Fruit fly (Drosophila melanogaster) whole organism, embryonic: ENCODE measurements around the gene T48.

Experiments
- CG11093 ChIP-seq: fragments of 200-800 bp; sonication (Bioruptor generic); IDR thresholded peaks from 3 replicates; pipeline ENCODE4 v1.3.6; 2022; ENCODE audit warnings: missing biosample characterization, missing genetic modification characterization
- CG13894 ChIP-seq: fragments of 200-800 bp; sonication (Bioruptor generic); optimal IDR thresholded peaks from 3 replicates; lab custom pipeline; 2018; ENCODE audit warnings: missing biosample characterization, mild to moderate bottlenecking, missing genetic modification characterization, moderate library complexity
- CG1603 ChIP-seq: fragments of 200-800 bp; sonication (Bioruptor generic); optimal IDR thresholded peaks from 2 replicates; lab custom pipeline; 2019; ENCODE audit warnings: missing biosample characterization, mild to moderate bottlenecking, missing genetic modification characterization, moderate library complexity
- CG17385 ChIP-seq: fragments of 200-800 bp; sonication (Bioruptor generic); optimal IDR thresholded peaks from 3 replicates; lab custom pipeline; 2018; ENCODE audit warnings: missing biosample characterization, mild to moderate bottlenecking, missing genetic modification characterization
- CG17802 ChIP-seq: fragments of 200-800 bp; sonication (Bioruptor generic); optimal IDR thresholded peaks from 2 replicates; lab custom pipeline; 2018; ENCODE audit warnings: missing biosample characterization, mild to moderate bottlenecking, missing genetic modification characterization, moderate library complexity
- CG1792 ChIP-seq: fragments of 200-800 bp; sonication (Bioruptor generic); optimal IDR thresholded peaks from 2 replicates; lab custom pipeline; 2016; ENCODE audit warnings: missing biosample characterization, missing genetic modification characterization
- CG18764 ChIP-seq: fragments of 200-800 bp; sonication (Bioruptor generic); optimal IDR thresholded peaks from 3 replicates; lab custom pipeline; 2016; ENCODE audit warnings: missing biosample characterization, missing genetic modification characterization
- CG2120 ChIP-seq: fragments of 200-800 bp; sonication (Bioruptor generic); optimal IDR thresholded peaks from 3 replicates; lab custom pipeline; 2016; ENCODE audit warnings: missing biosample characterization, missing genetic modification characterization
- CG2678 ChIP-seq: fragments of 200-800 bp; sonication (Bioruptor generic); optimal IDR thresholded peaks from 3 replicates; lab custom pipeline; 2019; ENCODE audit warnings: missing biosample characterization, mild to moderate bottlenecking, missing genetic modification characterization, moderate library complexity
- CG2875 ChIP-seq: fragments of 200-800 bp; sonication (Bioruptor generic); optimal IDR thresholded peaks from 2 replicates; lab custom pipeline; 2017; ENCODE audit warnings: missing biosample characterization, mild to moderate bottlenecking, missing genetic modification characterization, missing genetic modification reagents
- CG30403 ChIP-seq: fragments of 200-800 bp; sonication (Bioruptor generic); optimal IDR thresholded peaks from 3 replicates; lab custom pipeline; 2016; ENCODE audit warnings: missing biosample characterization, missing genetic modification characterization
- CG3995 ChIP-seq: fragments of 200-800 bp; sonication (Bioruptor generic); optimal IDR thresholded peaks from 3 replicates; lab custom pipeline; 2016; ENCODE audit warnings: missing biosample characterization, missing genetic modification characterization
- CG4820 ChIP-seq: fragments of 200-800 bp; sonication (Bioruptor generic); optimal IDR thresholded peaks from 3 replicates; lab custom pipeline; 2016; ENCODE audit warnings: missing biosample characterization, missing genetic modification characterization
- CG6813 ChIP-seq: fragments of 200-800 bp; sonication (Bioruptor generic); optimal IDR thresholded peaks from 2 replicates; lab custom pipeline; 2017; ENCODE audit warnings: missing biosample characterization, missing genetic modification characterization, mild to moderate bottlenecking, moderate library complexity, missing genetic modification reagents
- CG7556 ChIP-seq: fragments of 200-800 bp; sonication (Bioruptor generic); optimal IDR thresholded peaks from 2 replicates; lab custom pipeline; 2017; ENCODE audit warnings: missing biosample characterization, mild to moderate bottlenecking, missing genetic modification characterization
- CG7987 ChIP-seq: fragments of 200-800 bp; sonication (Bioruptor generic); optimal IDR thresholded peaks from 2 replicates; lab custom pipeline; 2018; ENCODE audit warnings: missing biosample characterization, mild to moderate bottlenecking, missing genetic modification characterization, moderate library complexity
- CG8290 ChIP-seq, 3 experiments: fragments of 200-800 bp; sonication (Bioruptor generic); optimal IDR thresholded peaks; 2 replicates each; lab custom pipeline; 2016 to 2019; ENCODE audit warnings: missing biosample characterization in 3 of 3, missing genetic modification characterization in 3 of 3, mild to moderate bottlenecking in 2 of 3, moderate library complexity in 1 of 3
- CHES-1-like ChIP-seq: fragments of 200-800 bp; sonication (Bioruptor generic); optimal IDR thresholded peaks from 2 replicates; lab custom pipeline; 2016; ENCODE audit warnings: missing biosample characterization, missing genetic modification characterization
- Chrac-16 ChIP-seq: fragments of 200-800 bp; sonication (Bioruptor generic); optimal IDR thresholded peaks from 3 replicates; lab custom pipeline; 2016; ENCODE audit warnings: missing biosample characterization, missing genetic modification characterization
- Ets65A ChIP-seq: fragments of 200-800 bp; sonication (Bioruptor generic); peaks from one replicate; lab custom pipeline; 2016; ENCODE audit warnings: missing biosample characterization, missing genetic modification characterization
- HmgD ChIP-seq: fragments of 200-800 bp; sonication (Bioruptor generic); optimal IDR thresholded peaks from 3 replicates; lab custom pipeline; 2016; ENCODE audit warnings: missing biosample characterization, missing genetic modification characterization
- Hsf ChIP-seq: fragments of 200-800 bp; sonication (Bioruptor generic); optimal IDR thresholded peaks from 3 replicates; lab custom pipeline; 2016; ENCODE audit warnings: missing biosample characterization, missing genetic modification characterization
- Kr ChIP-seq: fragments of 200-800 bp; sonication (Bioruptor generic); optimal IDR thresholded peaks from 2 replicates; lab custom pipeline; 2017; ENCODE audit warnings: missing biosample characterization, mild to moderate bottlenecking, missing genetic modification characterization
- Med ChIP-seq: fragments of 200-800 bp; sonication (Bioruptor generic); peaks from one replicate; lab custom pipeline; 2016; ENCODE audit warnings: missing biosample characterization, missing genetic modification characterization, mild to moderate bottlenecking, inconsistent platforms, moderate library complexity
- Oli ChIP-seq: fragments of 200-800 bp; sonication (Bioruptor generic); optimal IDR thresholded peaks from 2 replicates; lab custom pipeline; 2018; ENCODE audit warnings: missing biosample characterization, mild to moderate bottlenecking, missing genetic modification characterization, moderate library complexity
- Pdp1 ChIP-seq, 2 experiments: fragments of 200-800 bp; sonication (Bioruptor generic); optimal IDR thresholded peaks; 3 replicates each; lab custom pipeline; 2016; ENCODE audit warnings: missing biosample characterization in 2 of 2, missing genetic modification characterization in 2 of 2, mild to moderate bottlenecking in 1 of 2, moderate library complexity in 1 of 2
- Sin3A ChIP-seq: fragments of >200 bp; optimal IDR thresholded peaks from 2 replicates; lab custom pipeline; 2018
- Sry-δ ChIP-seq: fragments of 200-800 bp; sonication (Bioruptor generic); optimal IDR thresholded peaks from 2 replicates; lab custom pipeline; 2016; ENCODE audit warnings: missing biosample characterization, missing genetic modification characterization
- Stat92E ChIP-seq, 3 experiments: fragments of >200 bp in 2 of 3; fragments of 200-800 bp in 1 of 3; sonication (Bioruptor generic) in 1 of 3; optimal IDR thresholded peaks; 2 replicates each; lab custom pipeline; 2017 to 2019; ENCODE audit warnings: missing biosample characterization in 3 of 3, missing genetic modification characterization in 3 of 3, mild to moderate bottlenecking in 1 of 3, moderate library complexity in 1 of 3
- chn ChIP-seq: fragments of 200-800 bp; sonication (Bioruptor generic); optimal IDR thresholded peaks from 2 replicates; lab custom pipeline; 2016; ENCODE audit warnings: missing biosample characterization, missing genetic modification characterization
- crp ChIP-seq, 2 experiments: fragments of 200-800 bp; sonication (Bioruptor generic); optimal IDR thresholded peaks; 2 replicates in 1 of 2; 3 replicates in 1 of 2; lab custom pipeline; 2017; ENCODE audit warnings: missing biosample characterization in 2 of 2, missing genetic modification characterization in 2 of 2, mild to moderate bottlenecking in 1 of 2, moderate library complexity in 1 of 2
- grau ChIP-seq: fragments of 200-800 bp; optimal IDR thresholded peaks from 3 replicates; lab custom pipeline; 2019; ENCODE audit warnings: missing biosample characterization, mild to moderate bottlenecking, missing genetic modification characterization, moderate library complexity
- grn ChIP-seq: fragments of 200-800 bp; sonication (Bioruptor generic); optimal IDR thresholded peaks from 3 replicates; lab custom pipeline; 2017; ENCODE audit warnings: missing biosample characterization, missing genetic modification characterization
- gro ChIP-seq: fragments of 200-800 bp; sonication (Bioruptor generic); optimal IDR thresholded peaks from 2 replicates; lab custom pipeline; 2016; ENCODE audit warnings: missing biosample characterization, missing genetic modification characterization
- gt ChIP-seq: fragments of 200-800 bp; sonication (Bioruptor generic); IDR thresholded peaks from 2 replicates; pipeline ENCODE4 v1.3.6; 2022; ENCODE audit warnings: missing biosample characterization, missing genetic modification characterization
- h ChIP-seq: fragments of >200 bp; optimal IDR thresholded peaks from 2 replicates; lab custom pipeline; 2017
- ind ChIP-seq: fragments of 200-800 bp; sonication (Bioruptor generic); optimal IDR thresholded peaks from 3 replicates; lab custom pipeline; 2016; ENCODE audit warnings: missing biosample characterization, missing genetic modification characterization
- lab ChIP-seq: fragments of 200-800 bp; sonication (Bioruptor generic); optimal IDR thresholded peaks from 3 replicates; lab custom pipeline; 2017; ENCODE audit warnings: missing biosample characterization, missing genetic modification characterization, mild to moderate bottlenecking, moderate library complexity, missing genetic modification reagents
- luna ChIP-seq: fragments of 200-800 bp; sonication (Bioruptor generic); optimal IDR thresholded peaks from 2 replicates; lab custom pipeline; 2016; ENCODE audit warnings: missing biosample characterization, missing genetic modification characterization
- maf-S ChIP-seq: fragments of 200-800 bp; sonication (Bioruptor generic); optimal IDR thresholded peaks from 2 replicates; lab custom pipeline; 2016; ENCODE audit warnings: missing biosample characterization, missing genetic modification characterization
- mld ChIP-seq: fragments of 200-800 bp; sonication (Bioruptor generic); IDR thresholded peaks from 3 replicates; pipeline ENCODE4 v1.3.6; 2022; ENCODE audit warnings: missing biosample characterization, missing genetic modification characterization; ENCODE audit not compliant: partially characterized antibody
- nom ChIP-seq: fragments of 200-800 bp; sonication (Bioruptor generic); optimal IDR thresholded peaks from 2 replicates; lab custom pipeline; 2017; ENCODE audit warnings: missing biosample characterization, missing genetic modification characterization, mild to moderate bottlenecking, moderate library complexity, missing genetic modification reagents
- pita ChIP-seq: fragments of 200-800 bp; sonication (Bioruptor generic); optimal IDR thresholded peaks from 2 replicates; lab custom pipeline; 2017; ENCODE audit warnings: missing biosample characterization, mild to moderate bottlenecking, missing genetic modification characterization
- row ChIP-seq: fragments of 200-800 bp; sonication (Bioruptor generic); IDR thresholded peaks from 3 replicates; pipeline ENCODE4 v1.3.6; 2022; ENCODE audit warnings: missing biosample characterization, missing genetic modification characterization
- slbo ChIP-seq: fragments of 200-800 bp; sonication (Bioruptor generic); IDR thresholded peaks from 2 replicates; pipeline ENCODE4 v1.3.6; 2022; ENCODE audit warnings: missing biosample characterization, missing genetic modification characterization
- sqz ChIP-seq: fragments of 200-800 bp; sonication (Bioruptor generic); optimal IDR thresholded peaks from 3 replicates; lab custom pipeline; 2018; ENCODE audit warnings: missing biosample characterization, mild to moderate bottlenecking, missing genetic modification characterization
- sr ChIP-seq: fragments of 200-800 bp; sonication (Bioruptor generic); IDR thresholded peaks from 3 replicates; pipeline ENCODE4 v1.3.6; 2022; ENCODE audit warnings: missing biosample characterization, missing genetic modification characterization
- tap ChIP-seq: fragments of 200-800 bp; optimal IDR thresholded peaks from 3 replicates; lab custom pipeline; 2019; ENCODE audit warnings: missing biosample characterization, mild to moderate bottlenecking, missing genetic modification characterization, moderate library complexity
- trh ChIP-seq: fragments of 200-800 bp; sonication (Bioruptor generic); optimal IDR thresholded peaks from 2 replicates; lab custom pipeline; 2016; ENCODE audit warnings: missing biosample characterization, missing genetic modification characterization
- zfh2 ChIP-seq: fragments of 200-800 bp; sonication (Bioruptor generic); optimal IDR thresholded peaks from 2 replicates; lab custom pipeline; 2016; ENCODE audit warnings: missing biosample characterization, missing genetic modification characterization

The T48 gene

DNA sequence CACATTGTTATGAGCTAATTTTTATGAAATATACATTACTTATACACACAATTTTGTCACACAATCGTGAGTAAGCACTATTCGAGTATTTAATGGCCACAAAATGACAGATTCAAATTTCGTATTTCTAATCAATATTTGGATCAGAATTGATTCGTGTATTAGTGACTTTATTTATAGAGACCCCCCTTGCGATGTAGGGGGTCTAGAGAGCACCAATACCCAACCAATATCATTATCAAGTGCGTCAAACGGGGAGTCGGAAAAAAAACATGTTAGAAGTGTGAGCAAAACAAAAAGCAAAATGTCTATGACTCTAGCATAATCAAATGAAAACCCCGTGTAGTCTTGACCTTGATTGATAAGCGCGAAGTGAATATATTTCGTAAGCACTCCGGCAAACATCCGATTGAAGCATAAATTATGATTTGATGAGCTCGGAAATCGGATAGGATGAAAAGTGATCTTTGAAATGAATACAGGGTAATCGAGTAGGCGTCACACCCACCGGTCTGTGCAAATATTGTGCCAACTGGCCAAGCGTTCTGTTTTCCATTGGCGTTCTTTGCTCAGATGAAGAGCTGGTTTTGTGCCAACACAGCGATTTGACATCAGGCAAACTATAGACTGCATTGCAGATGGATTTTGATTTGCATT, 70.8 kb downstream of the T48 start (continued):
- peak; percentile 10 for TF ChIP-seq CG13894 (tag; lab: Kevin White, UChicago)
- peak; percentile 6 for TF ChIP-seq Chrac-16 (GFP tag; lab: Kevin White, UChicago)
- TF ChIP-seq CG1792 (GFP tag; lab: Kevin White, UChicago): peak; percentile 2
- no peak for TF ChIP-seq Oli (tag; lab: Kevin White, UChicago)
- TF ChIP-seq CG17802 (tag; lab: Kevin White, UChicago): no peak
- TF ChIP-seq grn (GFP tag; lab: Kevin White, UChicago): peak; percentile 30
- no peak for TF ChIP-seq Kr (GFP tag; lab: Kevin White, UChicago)
- TF ChIP-seq CG11093 (GFP tag; lab: Robert Waterston, UW): no peak
- peak; percentile 47 for TF ChIP-seq ind (GFP tag; lab: Kevin White, UChicago)
- TF ChIP-seq trh (GFP tag; lab: Kevin White, UChicago): no peak
- no peak for TF ChIP-seq Sin3A (lab: Kevin White, UChicago)
- TF ChIP-seq tap: no peak
- peak; percentile 69 for TF ChIP-seq gro (GFP tag; lab: Kevin White, UChicago)
- TF ChIP-seq CG6813 (GFP tag; lab: Kevin White, UChicago): peak; percentile 31
- TF ChIP-seq CG4820: no peak
- TF ChIP-seq slbo (GFP tag; lab: Robert Waterston, UW): peak; percentile 42
- peak; percentile 45 for TF ChIP-seq CG30403
- no peak for TF ChIP-seq nom (GFP tag; lab: Kevin White, UChicago)
- TF ChIP-seq CG7556: peak; percentile 25
- no peak for TF ChIP-seq Stat92E (GFP tag; optimal IDR thresholded peaks at IDR 0.05; lab: Kevin White, UChicago)
- no peak for TF ChIP-seq gt
- TF ChIP-seq CG1603 (tag; lab: Kevin White, UChicago): no peak
- no peak for TF ChIP-seq CG8290 (GFP tag; optimal IDR thresholded peaks at IDR 0.05; lab: Kevin White, UChicago)
- peak in 1 of 2 experiments; percentile 57 for TF ChIP-seq CG8290 (tag; optimal IDR thresholded peaks at IDR 0.05; lab: Kevin White, UChicago)
- peak; percentile 84 for TF ChIP-seq Ets65A (GFP tag; lab: Kevin White, UChicago)
- peak; percentile 19 to 67 for TF ChIP-seq Pdp1 (GFP tag; optimal IDR thresholded peaks at IDR 0.05; lab: Kevin White, UChicago)
- peak; percentile 20 for TF ChIP-seq CG7987 (GFP tag; lab: Kevin White, UChicago)
- peak; percentile 7 for TF ChIP-seq CG3995
- no peak for TF ChIP-seq sr (GFP tag; lab: Robert Waterston, UW)
- no peak for TF ChIP-seq mld
- TF ChIP-seq Med (GFP tag; lab: Kevin White, UChicago): peak; percentile 91
- no peak for TF ChIP-seq crp (GFP tag; optimal IDR thresholded peaks at IDR 0.05; lab: Kevin White, UChicago)
- peak; percentile 42 for TF ChIP-seq CG17385 (GFP tag; lab: Kevin White, UChicago)
- peak; percentile 13 for TF ChIP-seq Hsf
- peak; percentile 63 for TF ChIP-seq lab (GFP tag; lab: Kevin White, UChicago)
- no peak for TF ChIP-seq CG2875
- TF ChIP-seq pita (GFP tag; lab: Kevin White, UChicago): no peak
- TF ChIP-seq h (lab: Kevin White, UChicago): no peak
- TF ChIP-seq CG2120: peak; percentile 78
- TF ChIP-seq luna (GFP tag; lab: Kevin White, UChicago): peak; percentile 25
- TF ChIP-seq Sry-δ (GFP tag; lab: Kevin White, UChicago): peak; percentile 13
- TF ChIP-seq maf-S (GFP tag; lab: Kevin White, UChicago): peak; percentile 12
- peak; percentile 41 for TF ChIP-seq grau (tag; lab: Kevin White, UChicago)
- peak; percentile 52 for TF ChIP-seq CHES-1-like (GFP tag; lab: Kevin White, UChicago)
- TF ChIP-seq CG18764 (GFP tag; lab: Kevin White, UChicago): no peak
- peak; percentile 53; the same call in 2 of the 3 replicates for TF ChIP-seq row (GFP tag; lab: Robert Waterston, UW)
- TF ChIP-seq zfh2 (GFP tag; lab: Kevin White, UChicago): peak; percentile 30
- no peak for TF ChIP-seq sqz
- TF ChIP-seq chn: peak; percentile 24
- TF ChIP-seq CG2678 (tag; lab: Kevin White, UChicago): peak; percentile 41
- TF ChIP-seq HmgD (GFP tag; lab: Kevin White, UChicago): no peak
